Fruit fly (Drosophila melanogaster) ovary, adult (tissue): ENCODE measurements around the gene Mipp1.

Source experiments
- CG17801 ChIP-seq: fragments of 200-800 bp; optimal IDR thresholded peaks from 2 replicates; lab custom pipeline; 2019; ENCODE audit warnings: missing biosample characterization, mild to moderate bottlenecking, missing genetic modification characterization, moderate library complexity; ENCODE audit not compliant: partially characterized antibody

Gene Mipp1

dm6 chr3L:16580049-16580448, 6.9 kb upstream of the Mipp1 start, which contains the start of gene nxf2:
nxf2 (minus strand) TSS chr3L:16580306.
- peak; percentile 42 for TF ChIP-seq CG17801 (GFP tag; lab: Kevin White, UChicago)

dm6 chr3L:16574307-16574946, 1.3 kb upstream of the Mipp1 start, which contains the start of gene mbf1:
mbf1 (plus strand) TSS chr3L:16574436.
- TF ChIP-seq CG17801 (GFP tag; lab: Kevin White, UChicago) = no peak

- no peak for TF ChIP-seq CG17801 (GFP tag; lab: Kevin White, UChicago)
Observed at dm6 chr3L:16572208-16572607, 926 bp downstream of the Mipp1 start.

dm6 chr3L:16571739-16572063, 1.4 kb downstream of the Mipp1 start:
- TF ChIP-seq CG17801 (GFP tag; lab: Kevin White, UChicago) = no peak

- TF ChIP-seq CG17801 (GFP tag; lab: Kevin White, UChicago) = no peak
Observed at dm6 chr3L:16571014-16571738, 2.0 kb downstream of the Mipp1 start.

- no peak for TF ChIP-seq CG17801 (GFP tag; lab: Kevin White, UChicago)
Observed at dm6 chr3L:16569456-16569855, 3.7 kb downstream of the Mipp1 start.

- no peak for TF ChIP-seq CG17801 (GFP tag; lab: Kevin White, UChicago)
Observed at dm6 chr3L:16567495-16567894, 5.6 kb downstream of the Mipp1 start.

- TF ChIP-seq CG17801 (GFP tag; lab: Kevin White, UChicago) = no peak
Observed at dm6 chr3L:16566700-16567221, 6.4 kb downstream of the Mipp1 start, which contains the start of gene UQCR-6.4L. UQCR-6.4L (plus strand) TSS chr3L:16566750.

dm6 chr3L:16566093-16566492, 7.0 kb downstream of the Mipp1 start:
- TF ChIP-seq CG17801 (GFP tag; lab: Kevin White, UChicago) = no peak

- no peak for TF ChIP-seq CG17801 (GFP tag; lab: Kevin White, UChicago)
Observed at dm6 chr3L:16563361-16563760, 9.8 kb downstream of the Mipp1 start.

dm6 chr3L:16556523-16556922, 16.6 kb downstream of the Mipp1 start, which contains the start of gene CG4229:
CG4229 (plus strand) TSS chr3L:16556823.
- TF ChIP-seq CG17801 (GFP tag; lab: Kevin White, UChicago) = no peak

- TF ChIP-seq CG17801 (GFP tag; lab: Kevin White, UChicago) = no peak
Observed at dm6 chr3L:16546159-16546558, 27.0 kb downstream of the Mipp1 start.

- TF ChIP-seq CG17801 (GFP tag; lab: Kevin White, UChicago) = no peak
Observed at dm6 chr3L:16545511-16545910, 27.6 kb downstream of the Mipp1 start, which contains the start of gene CG13033. CG13033 (minus strand) TSS chr3L:16545628.

dm6 chr3L:16544220-16544619, 28.9 kb downstream of the Mipp1 start:
- TF ChIP-seq CG17801 (GFP tag; lab: Kevin White, UChicago) = no peak

dm6 chr3L:16542998-16543624, 30.0 kb downstream of the Mipp1 start, which contains the start of gene CG43373:
CG43373 (minus strand) TSS chr3L:16543370.
- no peak for TF ChIP-seq CG17801 (GFP tag; lab: Kevin White, UChicago)
